Worm (Caenorhabditis elegans) whole organism, L4 larva: ENCODE measurements around the gene K08F4.5.

Experiments used
- egl-27 ChIP-seq: sonication (generic microtip); optimal IDR thresholded peaks from 3 replicates; lab custom pipeline; 2017; ENCODE audit warnings: missing biosample characterization, missing genetic modification reagents, missing genetic modification characterization
- snpc-1.2 ChIP-seq: fragments of 200-800 bp; sonication (Bioruptor generic); IDR thresholded peaks from 2 replicates; pipeline ENCODE4 v1.3.6; 2022; ENCODE audit warnings: missing genetic modification reagents, missing genetic modification characterization, missing compliant biosample characterization
- zag-1 ChIP-seq: fragments of 150-350 bp; optimal IDR thresholded peaks from 2 replicates; lab custom pipeline; 2014; ENCODE audit warnings: missing biosample characterization, missing genetic modification characterization

DNA sequence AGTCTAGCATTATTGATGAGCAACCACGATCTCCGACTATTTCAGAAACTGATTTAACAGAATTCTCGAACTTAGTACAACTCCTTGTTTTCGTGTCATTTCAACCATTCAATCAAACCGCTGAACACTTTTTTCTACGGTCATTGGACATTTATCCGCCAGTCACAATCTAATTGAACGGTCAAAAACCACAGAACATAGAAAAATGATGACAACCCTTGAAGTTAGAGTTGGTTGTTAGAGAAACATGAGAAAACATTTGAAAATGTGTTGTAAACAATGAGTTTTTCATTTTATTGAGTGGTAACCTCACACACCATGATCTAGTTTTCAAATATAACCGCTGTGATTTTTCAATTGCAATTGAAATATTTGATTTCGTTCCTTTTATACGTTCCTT, 8.8 kb upstream of the K08F4.5 start:
- no peak for TF ChIP-seq zag-1
- no peak for TF ChIP-seq snpc-1.2 (GFP tag; lab: Robert Waterston, UW)
- TF ChIP-seq egl-27 (tag; lab: Kevin White, UChicago): no peak
